Worm (Caenorhabditis elegans) whole organism, midembryonic: ENCODE data around the gene C46F11.5.

ENCODE experiments used
- cog-1 ChIP-seq: sonication (generic microtip); optimal IDR thresholded peaks from 2 replicates; lab custom pipeline; 2016; ENCODE audit warnings: missing genetic modification characterization, missing compliant biosample characterization
- tab-1 ChIP-seq: fragments of 200-800 bp; sonication (Bioruptor generic); IDR thresholded peaks from 2 replicates; pipeline ENCODE4 v1.3.6; 2022; ENCODE audit warnings: missing genetic modification characterization, missing compliant biosample characterization
- ztf-23 ChIP-seq: fragments of 200-800 bp; sonication (Bioruptor generic); IDR thresholded peaks from 2 replicates; pipeline ENCODE4 v1.3.6; 2022; ENCODE audit warnings: missing genetic modification reagents, missing genetic modification characterization, missing compliant biosample characterization

DNA sequence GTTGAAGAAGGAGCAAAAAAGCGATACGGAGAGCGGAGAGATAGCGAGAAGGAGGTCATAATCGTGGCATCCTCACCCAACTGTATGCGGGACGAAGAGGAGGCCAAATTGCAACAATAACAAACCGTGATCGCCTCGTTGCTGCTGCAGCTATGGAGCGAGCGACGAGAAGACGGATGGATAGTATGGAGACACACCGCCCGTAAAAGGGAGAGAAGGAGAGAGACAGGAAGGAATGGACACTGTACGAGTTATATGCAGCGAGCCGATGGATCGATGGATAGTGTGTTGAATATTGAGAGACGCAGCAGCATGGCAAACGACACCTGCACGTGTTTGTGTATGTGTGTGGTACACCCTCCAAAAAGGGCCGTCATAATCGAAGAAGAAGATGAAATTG is 33.6 kb downstream of the C46F11.5 start:
- TF ChIP-seq cog-1 (tag; lab: Kevin White, UChicago), result no peak
- TF ChIP-seq ztf-23 (GFP tag; lab: Robert Waterston, UW), result no peak
- TF ChIP-seq tab-1, result no peak
